Worm (Caenorhabditis elegans) whole organism, L4 larva: Measurements from ENCODE around the gene ndx-9.
A peak's percentile ranks its signal among the peaks of the same experiment; 100 is the strongest.

Experiments
- D1046.2 ChIP-seq: fragments of 200-800 bp; sonication (Bioruptor generic); IDR thresholded peaks from 2 replicates; pipeline ENCODE4 v1.3.6; 2022; ENCODE audit warnings: missing genetic modification characterization, missing compliant biosample characterization
- F26F4.8 ChIP-seq: fragments of 200-800 bp; sonication (Bioruptor generic); conservative IDR thresholded peaks from 2 replicates; pipeline ENCODE4 v1.3.6; 2022; ENCODE audit warnings: missing genetic modification characterization, missing compliant biosample characterization
- F44E2.7 ChIP-seq: fragments of 200-800 bp; sonication (Bioruptor generic); IDR thresholded peaks from 2 replicates; pipeline ENCODE4 v2.1.2; 2022; ENCODE audit warnings: missing genetic modification characterization, missing compliant biosample characterization
- T20F7.1 ChIP-seq: fragments of 200-800 bp; sonication (Bioruptor generic); optimal IDR thresholded peaks from 2 replicates; lab custom pipeline; 2018; ENCODE audit warnings: mild to moderate bottlenecking, missing genetic modification characterization, missing compliant biosample characterization
- Y5F2A.4 ChIP-seq: fragments of 200-800 bp; sonication (Bioruptor generic); optimal IDR thresholded peaks from 2 replicates; lab custom pipeline; 2018; ENCODE audit warnings: mild to moderate bottlenecking, missing genetic modification characterization, missing compliant biosample characterization
- Y75B8A.6 ChIP-seq: fragments of 200-800 bp; sonication (Bioruptor generic); IDR thresholded peaks from 2 replicates; pipeline ENCODE4 v1.3.6; 2022; ENCODE audit warnings: missing genetic modification reagents, missing genetic modification characterization, missing compliant biosample characterization
- ZK546.5 ChIP-seq, 2 experiments: sonication (generic microtip); optimal IDR thresholded peaks; 2 replicates each; lab custom pipeline; 2017; ENCODE audit warnings: missing biosample characterization in 2 of 2, missing genetic modification characterization in 2 of 2
- aha-1 ChIP-seq: fragments of 150-350 bp; peaks from one replicate; lab custom pipeline; 2014; ENCODE audit warnings: missing biosample characterization, missing genetic modification characterization
- arid-1 ChIP-seq: fragments of 200-800 bp; sonication (Bioruptor generic); conservative IDR thresholded peaks from 2 replicates; pipeline ENCODE4 v1.3.6; 2022; ENCODE audit warnings: missing genetic modification reagents, missing genetic modification characterization, missing compliant biosample characterization
- ceh-20 ChIP-seq: fragments of 200-800 bp; sonication (Bioruptor generic); IDR thresholded peaks from 2 replicates; pipeline ENCODE4 v1.3.6; 2022; ENCODE audit warnings: missing genetic modification reagents, missing genetic modification characterization, missing compliant biosample characterization
- ceh-28 ChIP-seq: fragments of 150-350 bp; optimal IDR thresholded peaks from 2 replicates; lab custom pipeline; 2014; ENCODE audit warnings: missing biosample characterization, missing genetic modification reagents, missing genetic modification characterization
- ctbp-1 ChIP-seq: fragments of 200-800 bp; sonication (Bioruptor generic); IDR thresholded peaks from 2 replicates; pipeline ENCODE4 v1.3.6; 2022; ENCODE audit warnings: missing genetic modification reagents, missing genetic modification characterization, missing compliant biosample characterization
- daf-12 ChIP-seq: fragments of 150-350 bp; optimal IDR thresholded peaks from 2 replicates; lab custom pipeline; 2014; ENCODE audit warnings: missing biosample characterization, missing genetic modification reagents, missing genetic modification characterization
- daf-16 ChIP-seq, 3 experiments: sonication (generic microtip); optimal IDR thresholded peaks; 2 replicates each; lab custom pipeline; 2016 to 2017; ENCODE audit warnings: missing genetic modification characterization in 3 of 3, missing genetic modification reagents in 3 of 3, mild to moderate bottlenecking in 2 of 3, missing compliant biosample characterization in 2 of 3, missing biosample characterization in 1 of 3, moderate library complexity in 1 of 3
- daf-19 ChIP-seq: fragments of 200-800 bp; sonication (Bioruptor generic); conservative IDR thresholded peaks from 2 replicates; pipeline ENCODE4 v1.3.6; 2022; ENCODE audit warnings: missing genetic modification characterization, missing compliant biosample characterization
- dmd-8 ChIP-seq: fragments of 200-800 bp; sonication (Bioruptor generic); IDR thresholded peaks from 2 replicates; pipeline ENCODE4 v1.3.6; 2022; ENCODE audit warnings: missing genetic modification characterization, missing compliant biosample characterization
- dpl-1 ChIP-seq: fragments of 150-350 bp; optimal IDR thresholded peaks from 2 replicates; lab custom pipeline; 2014; ENCODE audit warnings: missing biosample characterization, missing genetic modification reagents, missing genetic modification characterization
- dve-1 ChIP-seq: sonication (generic microtip); optimal IDR thresholded peaks from 2 replicates; lab custom pipeline; 2017; ENCODE audit warnings: antibody characterized with exemption, mild to moderate bottlenecking, missing genetic modification characterization, missing compliant biosample characterization; ENCODE audit not compliant: insufficient read depth
- gei-8 ChIP-seq: fragments of 200-800 bp; sonication (Bioruptor generic); optimal IDR thresholded peaks from 2 replicates; lab custom pipeline; 2018; ENCODE audit warnings: mild to moderate bottlenecking, missing genetic modification characterization, missing compliant biosample characterization
- hlh-30 ChIP-seq: sonication (generic microtip); optimal IDR thresholded peaks from 2 replicates; lab custom pipeline; 2017; ENCODE audit warnings: antibody characterized with exemption, mild to moderate bottlenecking, missing genetic modification characterization, missing compliant biosample characterization; ENCODE audit not compliant: insufficient read depth
- hmg-1.1 ChIP-seq: fragments of 200-800 bp; sonication (Bioruptor generic); IDR thresholded peaks from 2 replicates; pipeline ENCODE4 v1.3.6; 2022; ENCODE audit warnings: missing genetic modification reagents, missing genetic modification characterization, missing compliant biosample characterization
- jun-1 ChIP-seq: fragments of 150-350 bp; optimal IDR thresholded peaks from 2 replicates; lab custom pipeline; 2014; ENCODE audit warnings: missing biosample characterization, missing genetic modification reagents, missing genetic modification characterization
- lin-29 ChIP-seq: fragments of 200-800 bp; sonication (Bioruptor generic); IDR thresholded peaks from 2 replicates; pipeline ENCODE4 v1.3.6; 2022; ENCODE audit warnings: missing genetic modification reagents, missing genetic modification characterization, missing compliant biosample characterization
- lin-38 ChIP-seq: fragments of 200-800 bp; sonication (Bioruptor generic); IDR thresholded peaks from 2 replicates; pipeline ENCODE4 v1.3.6; 2022; ENCODE audit warnings: missing genetic modification reagents, missing genetic modification characterization, missing compliant biosample characterization
- lsy-2 ChIP-seq, 2 experiments: fragments of 150-350 bp in 1 of 2; sonication (generic microtip) in 1 of 2; optimal IDR thresholded peaks; 2 replicates each; lab custom pipeline; 2014 to 2017; ENCODE audit warnings: missing biosample characterization in 2 of 2, missing genetic modification characterization in 2 of 2
- mdl-1 ChIP-seq, 2 experiments: fragments of 150-350 bp in 1 of 2; sonication (generic microtip) in 1 of 2; optimal IDR thresholded peaks; 2 replicates each; lab custom pipeline; 2014 to 2017; ENCODE audit warnings: missing biosample characterization in 2 of 2, missing genetic modification characterization in 2 of 2
- mep-1 ChIP-seq: fragments of 150-350 bp; sonication (generic microtip); optimal IDR thresholded peaks from 3 replicates; lab custom pipeline; 2014; ENCODE audit warnings: missing biosample characterization, missing genetic modification characterization
- nhr-10 ChIP-seq: fragments of 150-350 bp; optimal IDR thresholded peaks from 2 replicates; lab custom pipeline; 2014; ENCODE audit warnings: missing biosample characterization, missing genetic modification characterization
- nhr-11 ChIP-seq: fragments of 150-350 bp; optimal IDR thresholded peaks from 2 replicates; lab custom pipeline; 2014; ENCODE audit warnings: missing biosample characterization, missing genetic modification characterization
- nhr-237 ChIP-seq: sonication (generic microtip); optimal IDR thresholded peaks from 2 replicates; lab custom pipeline; 2017; ENCODE audit warnings: missing biosample characterization, missing genetic modification characterization
- nhr-28 ChIP-seq: fragments of 150-350 bp; optimal IDR thresholded peaks from 2 replicates; lab custom pipeline; 2014; ENCODE audit warnings: missing biosample characterization, missing genetic modification characterization
- nhr-42 ChIP-seq: fragments of 200-800 bp; sonication (Bioruptor generic); IDR thresholded peaks from 2 replicates; pipeline ENCODE4 v1.3.6; 2022; ENCODE audit warnings: missing genetic modification characterization, missing compliant biosample characterization
- nhr-48 ChIP-seq: sonication (generic microtip); optimal IDR thresholded peaks from 2 replicates; lab custom pipeline; 2016; ENCODE audit warnings: mild to moderate bottlenecking, missing genetic modification characterization, missing compliant biosample characterization
- nhr-6 ChIP-seq: fragments of 150-350 bp; optimal IDR thresholded peaks from 2 replicates; lab custom pipeline; 2014; ENCODE audit warnings: missing biosample characterization, missing genetic modification characterization
- nhr-77 ChIP-seq: fragments of 150-350 bp; optimal IDR thresholded peaks from 2 replicates; lab custom pipeline; 2014; ENCODE audit warnings: missing biosample characterization, missing genetic modification characterization
- pha-4 ChIP-seq, 2 experiments: fragments of 150-350 bp in 1 of 2; fragments of 200-800 bp in 1 of 2; sonication (Bioruptor generic) in 1 of 2; IDR thresholded peaks in 1 of 2; optimal IDR thresholded peaks in 1 of 2; 2 replicates each; pipeline versions ENCODE4 v1.3.6 to Lab custom; 2014 to 2022; ENCODE audit warnings: missing genetic modification characterization in 2 of 2, missing genetic modification reagents in 2 of 2, missing biosample characterization in 1 of 2, missing compliant biosample characterization in 1 of 2
- pqm-1 ChIP-seq: sonication (generic microtip); optimal IDR thresholded peaks from 2 replicates; lab custom pipeline; 2017; ENCODE audit warnings: missing biosample characterization, missing genetic modification characterization
- rbr-2 ChIP-seq: sonication (generic microtip); optimal IDR thresholded peaks from 2 replicates; lab custom pipeline; 2016; ENCODE audit warnings: missing genotype, missing genetic modification characterization, missing compliant biosample characterization
- set-16 ChIP-seq: fragments of 200-800 bp; sonication (Bioruptor generic); IDR thresholded peaks from 2 replicates; pipeline ENCODE4 v1.3.6; 2022; ENCODE audit warnings: missing genetic modification reagents, missing genetic modification characterization, missing compliant biosample characterization
- snpc-1.2 ChIP-seq: fragments of 200-800 bp; sonication (Bioruptor generic); IDR thresholded peaks from 2 replicates; pipeline ENCODE4 v1.3.6; 2022; ENCODE audit warnings: missing genetic modification reagents, missing genetic modification characterization, missing compliant biosample characterization
- spr-3 ChIP-seq: fragments of 200-800 bp; sonication (Bioruptor generic); optimal IDR thresholded peaks from 2 replicates; lab custom pipeline; 2018; ENCODE audit warnings: mild to moderate bottlenecking, missing genetic modification characterization, missing compliant biosample characterization
- tra-1 ChIP-seq: fragments of 200-800 bp; sonication (Bioruptor generic); IDR thresholded peaks from 2 replicates; pipeline ENCODE4 v1.3.6; 2022; ENCODE audit warnings: missing genetic modification reagents, missing genetic modification characterization, missing compliant biosample characterization
- unc-130 ChIP-seq: sonication (generic microtip); optimal IDR thresholded peaks from 2 replicates; lab custom pipeline; 2016; ENCODE audit warnings: missing genetic modification reagents, missing genetic modification characterization, missing compliant biosample characterization
- unc-39 ChIP-seq: sonication (generic microtip); optimal IDR thresholded peaks from 2 replicates; lab custom pipeline; 2017; ENCODE audit warnings: missing biosample characterization, missing genetic modification characterization
- unc-62 ChIP-seq, 3 experiments: fragments of 150-350 bp in 1 of 3; sonication (generic microtip); optimal IDR thresholded peaks in 2 of 3; peaks in 1 of 3; 1 replicate in 1 of 3; 2 replicates in 2 of 3; lab custom pipeline; 2014 to 2017; ENCODE audit warnings: missing biosample characterization in 3 of 3, missing genetic modification characterization in 3 of 3, missing genetic modification reagents in 3 of 3, missing genotype in 1 of 3
- zfp-3 ChIP-seq: fragments of 200-800 bp; sonication (Bioruptor generic); conservative IDR thresholded peaks from 2 replicates; pipeline ENCODE4 v1.3.6; 2022; ENCODE audit warnings: missing genetic modification reagents, missing genetic modification characterization, missing compliant biosample characterization
- zip-2 ChIP-seq: fragments of 150-350 bp; optimal IDR thresholded peaks from 2 replicates; lab custom pipeline; 2014; ENCODE audit warnings: missing biosample characterization, missing genetic modification characterization

The ndx-9 gene

ce11 chrIV:11026648-11027047, 14.8 kb upstream of the ndx-9 start (continued):
- TF ChIP-seq nhr-42 (GFP tag; lab: Robert Waterston, UW), result peak; percentile 8; the same call in 1 of the 2 replicates
- TF ChIP-seq ZK546.5 (tag; optimal IDR thresholded peaks at IDR 0.05; lab: Kevin White, UChicago), result no peak
- peak; percentile 34 for TF ChIP-seq nhr-11 (tag; lab: Kevin White, UChicago)
- no peak for TF ChIP-seq Y5F2A.4
- TF ChIP-seq aha-1 (tag; lab: Kevin White, UChicago), result no peak
- TF ChIP-seq daf-16 (GFP tag; optimal IDR thresholded peaks at IDR 0.05; lab: Kevin White, UChicago), result no peak
- TF ChIP-seq daf-16 (tag; optimal IDR thresholded peaks at IDR 0.05; lab: Kevin White, UChicago), result peak; percentile 20
- TF ChIP-seq lin-29 (GFP tag; lab: Robert Waterston, UW), result no peak
- TF ChIP-seq T20F7.1 (GFP tag; lab: Kevin White, UChicago), result no peak
- no peak for TF ChIP-seq nhr-6 (tag; lab: Kevin White, UChicago)
- no peak for TF ChIP-seq snpc-1.2 (GFP tag; lab: Robert Waterston, UW)
- TF ChIP-seq spr-3 (GFP tag; lab: Kevin White, UChicago), result no peak
- no peak for TF ChIP-seq nhr-10 (tag; lab: Kevin White, UChicago)
- TF ChIP-seq D1046.2 (GFP tag; lab: Robert Waterston, UW), result no peak
- TF ChIP-seq unc-39 (tag; lab: Kevin White, UChicago), result no peak
- no peak for TF ChIP-seq jun-1 (tag; lab: Kevin White, UChicago)
- TF ChIP-seq ctbp-1 (GFP tag; lab: Robert Waterston, UW), result no peak
- TF ChIP-seq mep-1 (tag; lab: Kevin White, UChicago), result no peak
- no peak for TF ChIP-seq daf-12 (tag; lab: Kevin White, UChicago)
- TF ChIP-seq, all 104 proteins: peak for 16

ce11 chrIV:11025941-11026340, 14.1 kb upstream of the ndx-9 start:
- TF ChIP-seq F26F4.8 (GFP tag; lab: Robert Waterston, UW), result peak; percentile 89
- no peak for TF ChIP-seq nhr-28 (tag; lab: Kevin White, UChicago)
- TF ChIP-seq nhr-42 (GFP tag; lab: Robert Waterston, UW), result peak; percentile 50; the same call in 1 of the 2 replicates
- TF ChIP-seq unc-62 (GFP tag; optimal IDR thresholded peaks at IDR 0.05 in 1 of 2; lab: Kevin White, UChicago), result peak in 1 of 2 experiments; percentile 24
- TF ChIP-seq unc-62 (tag; optimal IDR thresholded peaks at IDR 0.05; lab: Kevin White, UChicago), result no peak
- TF ChIP-seq lin-38 (GFP tag; lab: Robert Waterston, UW), result peak; percentile 78
- no peak for TF ChIP-seq pqm-1 (tag; lab: Kevin White, UChicago)
- no peak for TF ChIP-seq hlh-30
- peak; percentile 27 for TF ChIP-seq mep-1 (tag; lab: Kevin White, UChicago)
- TF ChIP-seq pha-4 (GFP tag; IDR thresholded peaks at IDR 0.05; lab: Robert Waterston, UW), result peak; percentile 77
- TF ChIP-seq pha-4 (tag; optimal IDR thresholded peaks at IDR 0.05; lab: Kevin White, UChicago), result no peak
- TF ChIP-seq daf-19, result peak; percentile 85
- TF ChIP-seq tra-1 (GFP tag; lab: Robert Waterston, UW), result peak; percentile 76
- no peak for TF ChIP-seq nhr-77 (tag; lab: Kevin White, UChicago)
- TF ChIP-seq set-16 (GFP tag; lab: Robert Waterston, UW), result peak; percentile 39; the same call in 1 of the 2 replicates
- TF ChIP-seq mdl-1 (tag; optimal IDR thresholded peaks at IDR 0.05; lab: Kevin White, UChicago), result no peak
- no peak for TF ChIP-seq dpl-1 (GFP tag; lab: Kevin White, UChicago)
- TF ChIP-seq dve-1 (tag; lab: Kevin White, UChicago), result no peak
- TF ChIP-seq daf-12 (tag; lab: Kevin White, UChicago), result no peak
- TF ChIP-seq lsy-2 (tag; optimal IDR thresholded peaks at IDR 0.05; lab: Kevin White, UChicago), result no peak
- TF ChIP-seq lin-29 (GFP tag; lab: Robert Waterston, UW), result 0 out of 2 replicates have a peak, but pooled peaks have one; percentile 32
- 0 out of 2 replicates have a peak, but pooled peaks have one; percentile 43 for TF ChIP-seq F44E2.7
- peak; percentile 75 for TF ChIP-seq unc-130 (GFP tag; lab: Kevin White, UChicago)
- TF ChIP-seq Y75B8A.6 (GFP tag; lab: Robert Waterston, UW), result peak; percentile 75; the same call in 1 of the 2 replicates
- no peak for TF ChIP-seq nhr-11 (tag; lab: Kevin White, UChicago)
- peak; percentile 86 for TF ChIP-seq dmd-8
- TF ChIP-seq ceh-28 (tag; lab: Kevin White, UChicago), result no peak
- TF ChIP-seq hmg-1.1 (GFP tag; lab: Robert Waterston, UW), result no peak
- TF ChIP-seq zip-2, result no peak
- no peak for TF ChIP-seq unc-39 (tag; lab: Kevin White, UChicago)
- TF ChIP-seq nhr-6 (tag; lab: Kevin White, UChicago), result peak; percentile 10
- no peak for TF ChIP-seq nhr-237
- peak; percentile 31 for TF ChIP-seq T20F7.1 (GFP tag; lab: Kevin White, UChicago)
- TF ChIP-seq nhr-48, result peak; percentile 43
- peak; percentile 71 for TF ChIP-seq ceh-20
- peak; percentile 67 for TF ChIP-seq zfp-3 (GFP tag; lab: Robert Waterston, UW)
- TF ChIP-seq arid-1 (GFP tag; lab: Robert Waterston, UW), result peak; percentile 74
- peak; percentile 66 for TF ChIP-seq gei-8 (GFP tag; lab: Kevin White, UChicago)
- TF ChIP-seq rbr-2, result peak; percentile 42
